Worm (Caenorhabditis elegans): Measurements from ENCODE around the gene R07E5.15.

R07E5.15 gene

DNA sequence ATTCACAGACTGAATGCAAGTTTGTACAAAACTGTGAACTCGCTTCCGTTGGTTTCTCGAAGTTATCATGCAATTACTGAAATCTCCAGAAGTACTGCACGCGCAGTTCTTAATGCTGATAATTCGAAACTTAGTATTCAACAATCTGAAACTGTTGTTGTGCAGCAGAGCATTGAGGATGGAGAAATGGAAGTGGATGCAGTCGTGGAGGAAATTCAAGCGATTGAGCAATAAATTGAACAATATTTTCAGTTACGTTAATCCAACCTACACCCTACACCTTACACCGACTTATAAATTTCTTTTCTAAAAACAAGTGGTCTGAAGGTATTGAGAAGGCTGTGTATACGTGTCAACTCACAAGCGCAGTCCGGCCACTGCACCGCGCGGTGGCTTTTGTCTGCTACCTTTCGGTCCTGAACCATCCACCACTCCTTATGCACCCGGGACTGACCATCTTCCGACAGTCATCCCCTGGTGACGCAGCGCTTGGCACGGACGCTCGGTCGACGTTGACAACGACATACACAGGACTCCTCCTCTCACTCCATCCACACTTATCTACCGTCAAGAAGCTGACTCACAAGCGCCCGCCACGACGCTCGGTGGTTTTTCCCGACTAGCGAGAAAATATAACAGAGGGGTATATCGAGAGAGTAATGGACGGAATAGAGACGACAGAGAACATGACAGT, 22.5 kb upstream of the R07E5.15 start:
- TF ChIP-seq M03D4.4 (tag; optimal IDR thresholded peaks at IDR 0.05) (peak; percentile 79), nhr-2 (tag; optimal IDR thresholded peaks at IDR 0.05) (peak; percentile 25), hlh-1 (tag; optimal IDR thresholded peaks at IDR 0.05) (peak; percentile 53), unc-120 (tag; optimal IDR thresholded peaks at IDR 0.05; ENCODE audit: poor library complexity, severe bottlenecking) (peak; percentile 56), mls-2 (tag; optimal IDR thresholded peaks at IDR 0.05) (peak; percentile 87), lsy-2 (tag; optimal IDR thresholded peaks at IDR 0.05) (peak; percentile 13), bed-3 (GFP tag; optimal IDR thresholded peaks at IDR 0.05) (peak; percentile 45), mep-1 (tag; optimal IDR thresholded peaks at IDR 0.05) (peak; percentile 33), sem-2 (GFP tag; optimal IDR thresholded peaks at IDR 0.05) (peak; percentile 61), lin-13 (tag; optimal IDR thresholded peaks at IDR 0.05) (peak; percentile 10), lin-32 (GFP tag; optimal IDR thresholded peaks at IDR 0.05) (peak; percentile 10), sptf-1 (tag; optimal IDR thresholded peaks at IDR 0.05) (peak; percentile 69), ham-2 (GFP tag; optimal IDR thresholded peaks at IDR 0.05) (peak; percentile 44), pha-4 (tag; optimal IDR thresholded peaks at IDR 0.05) (peak; percentile 13), ceh-83 (GFP tag; optimal IDR thresholded peaks at IDR 0.05) (peak; percentile 77), tbx-8 (GFP tag; optimal IDR thresholded peaks at IDR 0.05) (peak; percentile 33), drap-1 (GFP tag; optimal IDR thresholded peaks at IDR 0.05) (peak; percentile 65), cnd-1 (tag; optimal IDR thresholded peaks at IDR 0.05) (peak; percentile 66), ceh-43 (GFP tag; optimal IDR thresholded peaks at IDR 0.05) (peak; percentile 23)

ce11 chrIII:4379717-4380116, 21.5 kb upstream of the R07E5.15 start, which contains the start of gene B0284.3:
TSS of gene B0284.3 (minus strand) at chrIII:4379817.
- TF ChIP-seq mls-2 (tag; optimal IDR thresholded peaks at IDR 0.05) (no peak), elt-1 (tag; optimal IDR thresholded peaks at IDR 0.05; ENCODE audit: borderline replicate concordance, insufficient read depth) (no peak), unc-62 (GFP tag; optimal IDR thresholded peaks at IDR 0.05) (no peak), ces-1 (GFP tag; optimal IDR thresholded peaks at IDR 0.05) (no peak), nhr-28 (tag; optimal IDR thresholded peaks at IDR 0.05) (no peak), ztf-11 (tag; optimal IDR thresholded peaks at IDR 0.05) (no peak), flh-1 (GFP tag; optimal IDR thresholded peaks at IDR 0.05) (no peak)

- TF ChIP-seq cnd-1 (tag; optimal IDR thresholded peaks at IDR 0.05), result no peak
- peak; percentile 38 for TF ChIP-seq mep-1 (tag; optimal IDR thresholded peaks at IDR 0.05)
- TF ChIP-seq ceh-39 (tag; optimal IDR thresholded peaks at IDR 0.05), result no peak
- no peak for TF ChIP-seq unc-39 (tag; optimal IDR thresholded peaks at IDR 0.05)
- peak; percentile 21 for TF ChIP-seq lsy-2 (tag; optimal IDR thresholded peaks at IDR 0.05)
- no peak for TF ChIP-seq bed-3 (GFP tag; optimal IDR thresholded peaks at IDR 0.05)
- TF ChIP-seq drap-1 (GFP tag; optimal IDR thresholded peaks at IDR 0.05), result no peak
- TF ChIP-seq nhr-28 (tag; optimal IDR thresholded peaks at IDR 0.05), result no peak
- TF ChIP-seq blmp-1 (tag; optimal IDR thresholded peaks at IDR 0.05), result no peak
- TF ChIP-seq mab-5 (tag; optimal IDR thresholded peaks at IDR 0.05), result no peak
- no peak for TF ChIP-seq elt-3 (tag; optimal IDR thresholded peaks at IDR 0.05)
- no peak for TF ChIP-seq elt-1 (tag; optimal IDR thresholded peaks at IDR 0.05; ENCODE audit: borderline replicate concordance, insufficient read depth)
- no peak for TF ChIP-seq tbx-8 (GFP tag; optimal IDR thresholded peaks at IDR 0.05)
- TF ChIP-seq M03D4.4 (tag; optimal IDR thresholded peaks at IDR 0.05), result no peak
- peak; percentile 57 for TF ChIP-seq lin-13 (tag; optimal IDR thresholded peaks at IDR 0.05)
- TF ChIP-seq unc-120 (tag; optimal IDR thresholded peaks at IDR 0.05; ENCODE audit: poor library complexity, severe bottlenecking), result no peak
- no peak for TF ChIP-seq pha-4 (tag; optimal IDR thresholded peaks at IDR 0.05)
- TF ChIP-seq ceh-43 (GFP tag; optimal IDR thresholded peaks at IDR 0.05), result no peak
- peak; percentile 73 for TF ChIP-seq ces-1 (GFP tag; optimal IDR thresholded peaks at IDR 0.05)
- TF ChIP-seq ceh-83 (GFP tag; optimal IDR thresholded peaks at IDR 0.05), result no peak
- no peak for TF ChIP-seq zip-8 (tag; optimal IDR thresholded peaks at IDR 0.05)
- TF ChIP-seq nhr-237 (tag; optimal IDR thresholded peaks at IDR 0.05), result no peak
- TF ChIP-seq unc-62 (GFP tag; optimal IDR thresholded peaks at IDR 0.05), result no peak
- no peak for TF ChIP-seq sptf-1 (tag; optimal IDR thresholded peaks at IDR 0.05)
- TF ChIP-seq lin-32 (GFP tag; optimal IDR thresholded peaks at IDR 0.05), result no peak
- TF ChIP-seq nhr-2 (tag; optimal IDR thresholded peaks at IDR 0.05), result no peak
- no peak for TF ChIP-seq hlh-1 (tag; optimal IDR thresholded peaks at IDR 0.05)
- no peak for TF ChIP-seq snpc-4 (tag; optimal IDR thresholded peaks at IDR 0.05)
- TF ChIP-seq mls-2 (tag; optimal IDR thresholded peaks at IDR 0.05), result peak; percentile 13
- no peak for TF ChIP-seq flh-1 (GFP tag; optimal IDR thresholded peaks at IDR 0.05)
- TF ChIP-seq nhr-76 (tag; optimal IDR thresholded peaks at IDR 0.05), result no peak
- TF ChIP-seq sem-2 (GFP tag; optimal IDR thresholded peaks at IDR 0.05), result no peak
- TF ChIP-seq ham-2 (GFP tag; optimal IDR thresholded peaks at IDR 0.05), result no peak
Measured at ce11 chrIII:4380835-4381234, 20.4 kb upstream of the R07E5.15 start.
